Worm (Caenorhabditis elegans) whole organism, L1 larva: ENCODE measurements around the gene lir-1.
A peak's percentile ranks its signal among the peaks of the same experiment; 100 is the strongest.

Source experiments
- C16A3.4 ChIP-seq: fragments of 150-350 bp; optimal IDR thresholded peaks from 2 replicates; lab custom pipeline; 2014; ENCODE audit warnings: missing biosample characterization, missing genetic modification characterization
- F16B12.6 ChIP-seq: fragments of 150-350 bp; optimal IDR thresholded peaks from 2 replicates; lab custom pipeline; 2014; ENCODE audit warnings: missing biosample characterization, missing genetic modification characterization
- Y116A8C.19 ChIP-seq: sonication (generic microtip); optimal IDR thresholded peaks from 2 replicates; lab custom pipeline; 2016; ENCODE audit warnings: missing compliant biosample characterization, missing genetic modification characterization, borderline replicate concordance
- aly-2 ChIP-seq: fragments of 150-350 bp; optimal IDR thresholded peaks from 2 replicates; lab custom pipeline; 2014; ENCODE audit warnings: missing biosample characterization, missing genetic modification characterization
- ama-1 ChIP-seq: fragments of 150-350 bp; optimal IDR thresholded peaks from 2 replicates; lab custom pipeline; 2014
- blmp-1 ChIP-seq: fragments of 150-350 bp; optimal IDR thresholded peaks from 2 replicates; lab custom pipeline; 2014; ENCODE audit warnings: missing biosample characterization, missing genetic modification characterization
- ceh-8 ChIP-seq: fragments of 200-800 bp; sonication (Bioruptor generic); optimal IDR thresholded peaks from 2 replicates; lab custom pipeline; 2018; ENCODE audit warnings: mild to moderate bottlenecking, missing genetic modification characterization, moderate library complexity, missing compliant biosample characterization
- ceh-82 ChIP-seq, 3 experiments: fragments of 150-350 bp in 1 of 3; sonication (generic microtip) in 2 of 3; optimal IDR thresholded peaks; 2 replicates each; lab custom pipeline; 2014 to 2017; ENCODE audit warnings: missing biosample characterization in 3 of 3, missing genetic modification characterization in 3 of 3
- ceh-88 ChIP-seq: fragments of 200-800 bp; sonication (Bioruptor generic); IDR thresholded peaks from 2 replicates; pipeline ENCODE4 v1.3.6; 2022; ENCODE audit warnings: missing genetic modification characterization, missing compliant biosample characterization
- ces-1 ChIP-seq: fragments of 150-350 bp; optimal IDR thresholded peaks from 2 replicates; lab custom pipeline; 2014; ENCODE audit warnings: missing biosample characterization, missing genetic modification reagents, missing genetic modification characterization
- dpl-1 ChIP-seq, 3 experiments: fragments of 150-350 bp in 2 of 3; sonication (generic microtip) in 1 of 3; optimal IDR thresholded peaks; 2 replicates each; lab custom pipeline; 2014 to 2017; ENCODE audit warnings: missing biosample characterization in 3 of 3, missing genetic modification characterization in 3 of 3, missing genetic modification reagents in 3 of 3
- dsc-1 ChIP-seq: sonication (generic microtip); optimal IDR thresholded peaks from 2 replicates; lab custom pipeline; 2016; ENCODE audit warnings: mild to moderate bottlenecking, missing genetic modification characterization, missing compliant biosample characterization
- efl-1 ChIP-seq, 4 experiments: fragments of 150-350 bp; optimal IDR thresholded peaks in 3 of 4; peaks in 1 of 4; 1 replicate in 1 of 4; 2 replicates in 3 of 4; lab custom pipeline; 2014; ENCODE audit warnings: missing biosample characterization in 2 of 4, missing genetic modification characterization in 2 of 4, missing genetic modification reagents in 2 of 4
- egl-13 ChIP-seq: sonication (generic microtip); optimal IDR thresholded peaks from 2 replicates; lab custom pipeline; 2016; ENCODE audit warnings: missing genotype, missing genetic modification reagents, missing genetic modification characterization, missing compliant biosample characterization
- egl-27 ChIP-seq, 2 experiments: fragments of 150-350 bp in 1 of 2; sonication (generic microtip); optimal IDR thresholded peaks; 3 replicates each; lab custom pipeline; 2017 to 2018; ENCODE audit warnings: missing biosample characterization in 2 of 2, missing genetic modification characterization in 2 of 2, missing genetic modification reagents in 2 of 2
- elt-2 ChIP-seq: sonication (generic microtip); optimal IDR thresholded peaks from 2 replicates; lab custom pipeline; 2016; ENCODE audit warnings: missing genetic modification characterization, mild to moderate bottlenecking, inconsistent platforms, missing compliant biosample characterization, missing genetic modification reagents
- ets-5 ChIP-seq: fragments of 200-800 bp; sonication (Bioruptor generic); IDR thresholded peaks from 2 replicates; pipeline ENCODE4 v1.3.6; 2022; ENCODE audit warnings: missing genetic modification characterization, missing compliant biosample characterization
- fkh-10 ChIP-seq: sonication (generic microtip); optimal IDR thresholded peaks from 2 replicates; lab custom pipeline; 2017; ENCODE audit warnings: missing biosample characterization, missing genetic modification reagents, missing genetic modification characterization
- fkh-4 ChIP-seq: sonication (generic microtip); optimal IDR thresholded peaks from 2 replicates; lab custom pipeline; 2016; ENCODE audit warnings: missing compliant biosample characterization, missing genetic modification characterization, borderline replicate concordance
- grh-1 ChIP-seq: fragments of 200-800 bp; sonication (Bioruptor generic); IDR thresholded peaks from 2 replicates; pipeline ENCODE4 v1.3.6; 2022; ENCODE audit warnings: missing genetic modification reagents, missing genetic modification characterization, missing compliant biosample characterization
- hlh-4 ChIP-seq: sonication (generic microtip); optimal IDR thresholded peaks from 2 replicates; lab custom pipeline; 2016; ENCODE audit warnings: mild to moderate bottlenecking, missing genetic modification characterization, missing compliant biosample characterization
- irx-1 ChIP-seq: sonication (generic microtip); optimal IDR thresholded peaks from 2 replicates; lab custom pipeline; 2016; ENCODE audit warnings: missing genetic modification characterization, missing compliant biosample characterization
- isw-1 ChIP-seq: fragments of 200-800 bp; sonication (Bioruptor generic); IDR thresholded peaks from 2 replicates; pipeline ENCODE4 v1.3.6; 2022; ENCODE audit warnings: missing genetic modification characterization, missing compliant biosample characterization
- jun-1 ChIP-seq: fragments of 150-350 bp; optimal IDR thresholded peaks from 2 replicates; lab custom pipeline; 2014; ENCODE audit warnings: missing biosample characterization, missing genetic modification reagents, missing genetic modification characterization
- lin-15B ChIP-seq: fragments of 150-350 bp; sonication (generic microtip); optimal IDR thresholded peaks from 3 replicates; lab custom pipeline; 2014; ENCODE audit warnings: missing biosample characterization, missing genetic modification characterization
- lin-35 ChIP-seq, 2 experiments: fragments of 150-350 bp; optimal IDR thresholded peaks; 2 replicates each; lab custom pipeline; 2014; ENCODE audit warnings: missing biosample characterization in 2 of 2, missing genetic modification characterization in 2 of 2, missing genetic modification reagents in 2 of 2
- lsy-2 ChIP-seq, 2 experiments: fragments of 150-350 bp; optimal IDR thresholded peaks; 2 replicates each; lab custom pipeline; 2014; ENCODE audit warnings: missing biosample characterization in 2 of 2, missing genetic modification characterization in 2 of 2
- mdl-1 ChIP-seq, 2 experiments: fragments of 150-350 bp; optimal IDR thresholded peaks; 2 replicates each; lab custom pipeline; 2014 to 2017; ENCODE audit warnings: missing biosample characterization in 2 of 2, missing genetic modification characterization in 2 of 2, inconsistent platforms in 1 of 2
- nhr-19 ChIP-seq: fragments of 200-800 bp; sonication (Bioruptor generic); conservative IDR thresholded peaks from 2 replicates; pipeline ENCODE4 v1.3.6; 2022; ENCODE audit warnings: missing genetic modification characterization, missing compliant biosample characterization
- nhr-20 ChIP-seq: sonication (generic microtip); optimal IDR thresholded peaks from 2 replicates; lab custom pipeline; 2016; ENCODE audit warnings: mild to moderate bottlenecking, missing genetic modification characterization, missing compliant biosample characterization
- nhr-47 ChIP-seq: sonication (generic microtip); optimal IDR thresholded peaks from 2 replicates; lab custom pipeline; 2016; ENCODE audit warnings: mild to moderate bottlenecking, missing genetic modification characterization, moderate library complexity, missing compliant biosample characterization
- nhr-71 ChIP-seq: sonication (generic microtip); optimal IDR thresholded peaks from 2 replicates; lab custom pipeline; 2016; ENCODE audit warnings: mild to moderate bottlenecking, missing genetic modification characterization, moderate library complexity, missing compliant biosample characterization
- nhr-76 ChIP-seq: sonication (generic microtip); optimal IDR thresholded peaks from 2 replicates; lab custom pipeline; 2017; ENCODE audit warnings: missing biosample characterization, missing genetic modification characterization
- nhr-85 ChIP-seq: sonication (generic microtip); peaks from one replicate; lab custom pipeline; 2016; ENCODE audit warnings: missing genetic modification characterization, inconsistent platforms, missing compliant biosample characterization
- nhr-90 ChIP-seq: sonication (generic microtip); optimal IDR thresholded peaks from 2 replicates; lab custom pipeline; 2016; ENCODE audit warnings: mild to moderate bottlenecking, missing genetic modification characterization, missing compliant biosample characterization; ENCODE audit not compliant: poor library complexity
- pag-3 ChIP-seq: sonication (generic microtip); optimal IDR thresholded peaks from 2 replicates; lab custom pipeline; 2017; ENCODE audit warnings: missing genetic modification characterization, mild to moderate bottlenecking, missing compliant biosample characterization, antibody characterized with exemption, borderline replicate concordance; ENCODE audit not compliant: insufficient read depth
- rnt-1 ChIP-seq: sonication (generic microtip); optimal IDR thresholded peaks from 2 replicates; lab custom pipeline; 2016; ENCODE audit warnings: mild to moderate bottlenecking, missing genetic modification characterization, moderate library complexity, missing compliant biosample characterization
- skn-1 ChIP-seq: fragments of 150-350 bp; optimal IDR thresholded peaks from 2 replicates; lab custom pipeline; 2014; ENCODE audit warnings: missing biosample characterization, missing genetic modification characterization
- snpc-4 ChIP-seq: fragments of 150-350 bp; optimal IDR thresholded peaks from 2 replicates; lab custom pipeline; 2014; ENCODE audit warnings: missing biosample characterization, missing genetic modification characterization
- swsn-7 ChIP-seq: sonication (generic microtip); optimal IDR thresholded peaks from 2 replicates; lab custom pipeline; 2016; ENCODE audit warnings: missing genetic modification characterization, missing compliant biosample characterization
- tbx-2 ChIP-seq: sonication (generic microtip); optimal IDR thresholded peaks from 2 replicates; lab custom pipeline; 2016; ENCODE audit warnings: missing genetic modification characterization, missing compliant biosample characterization
- unc-130 ChIP-seq: fragments of 150-350 bp; optimal IDR thresholded peaks from 2 replicates; lab custom pipeline; 2017; ENCODE audit warnings: missing biosample characterization, missing genetic modification characterization, inconsistent platforms
- unc-86 ChIP-seq: sonication (generic microtip); optimal IDR thresholded peaks from 2 replicates; lab custom pipeline; 2016; ENCODE audit warnings: missing genetic modification characterization, missing compliant biosample characterization
- vab-15 ChIP-seq: sonication (generic microtip); optimal IDR thresholded peaks from 2 replicates; lab custom pipeline; 2017; ENCODE audit warnings: missing genotype, mild to moderate bottlenecking, missing genetic modification characterization, missing compliant biosample characterization
- xbp-1 ChIP-seq: sonication (generic microtip); optimal IDR thresholded peaks from 2 replicates; lab custom pipeline; 2016; ENCODE audit warnings: missing genetic modification characterization, missing compliant biosample characterization

Gene lir-1

DNA sequence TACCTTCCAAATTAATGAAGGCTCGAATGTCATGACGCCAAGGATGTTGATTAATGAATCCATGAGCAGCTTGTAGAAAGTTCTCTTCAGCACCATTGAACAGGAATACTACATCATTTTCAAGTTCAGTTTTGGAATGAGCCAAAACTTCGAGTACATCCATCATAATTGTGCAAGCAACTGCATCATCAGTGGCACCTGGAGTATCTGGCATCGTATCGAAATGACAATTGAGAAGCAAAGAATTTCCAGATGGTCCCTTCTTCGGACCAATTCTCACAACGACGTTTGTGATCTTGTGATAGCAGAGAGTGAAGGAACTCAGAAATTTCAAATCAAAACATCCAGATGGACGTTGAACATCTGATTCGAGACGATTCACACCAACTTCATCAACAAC lies 32.6 kb downstream of the lir-1 start:
- no peak for TF ChIP-seq dsc-1 (tag; lab: Kevin White, UChicago)
- no peak for TF ChIP-seq ceh-88 (GFP tag; lab: Robert Waterston, UW)

DNA sequence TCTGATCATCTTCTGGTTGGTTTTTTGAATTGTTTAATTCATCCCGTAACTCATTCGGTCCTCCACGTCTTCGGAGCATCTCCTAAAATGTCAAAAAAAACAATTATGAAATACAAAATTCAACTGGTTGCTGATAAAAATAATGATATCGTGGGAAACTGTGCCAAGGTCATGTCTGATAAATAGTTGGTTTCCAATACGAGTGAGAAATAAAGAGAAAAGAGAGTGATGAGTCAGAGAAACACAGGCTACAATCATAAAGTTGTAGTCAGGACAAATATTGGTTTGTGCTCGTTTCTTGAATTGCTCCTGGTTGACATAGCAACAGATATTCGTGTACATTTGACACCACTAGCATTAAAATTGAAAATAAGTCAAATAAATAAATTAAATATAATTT lies 33.3 kb downstream of the lir-1 start, which contains the start of gene B0495.7:
B0495.7 (minus strand) TSS at position 82 of the 400 bp plus-strand sequence.
- TF ChIP-seq elt-2: peak; percentile 17
- no peak for TF ChIP-seq efl-1 (optimal IDR thresholded peaks at IDR 0.05; lab: Kevin White, UChicago)
- TF ChIP-seq efl-1 (GFP tag; optimal IDR thresholded peaks at IDR 0.05 in 1 of 2; lab: Kevin White, UChicago): peak in 1 of 2 experiments; percentile 56
- TF ChIP-seq snpc-4 (tag; lab: Kevin White, UChicago): no peak
- TF ChIP-seq nhr-85 (tag; lab: Kevin White, UChicago): no peak
- TF ChIP-seq, all 84 proteins: peak for 2

DNA sequence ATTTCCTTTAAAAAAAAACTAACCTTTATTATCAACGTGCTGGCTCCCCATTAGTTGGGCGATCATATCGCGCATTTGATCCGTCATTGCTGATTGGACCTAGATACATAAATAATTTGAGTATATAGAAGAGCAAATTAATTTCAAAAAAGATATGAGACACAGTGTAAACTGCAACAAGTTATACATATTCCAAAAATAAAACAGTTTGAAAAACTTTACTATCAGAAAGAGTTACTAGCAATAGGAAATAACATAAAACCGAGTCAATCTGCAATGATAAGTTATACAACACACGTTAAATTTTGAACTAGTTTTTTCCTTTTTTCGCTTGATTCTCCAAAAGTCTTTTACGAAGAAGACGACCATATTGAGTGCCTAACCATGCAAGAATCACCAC lies 35.6 kb downstream of the lir-1 start, which contains the start of gene luc-7L:
luc-7L (minus strand) TSS at position 101 of the 400 bp plus-strand sequence.
- TF ChIP-seq jun-1 (no peak), ets-5 (GFP tag; lab: Robert Waterston, UW) (no peak), fkh-10 (GFP tag; lab: Kevin White, UChicago) (no peak), ceh-8 (no peak), nhr-90 (tag; lab: Kevin White, UChicago) (no peak), unc-86 (no peak), skn-1 (no peak), vab-15 (tag; lab: Kevin White, UChicago) (no peak), hlh-4 (tag; lab: Kevin White, UChicago) (no peak), pag-3 (tag; lab: Kevin White, UChicago) (no peak), nhr-19 (GFP tag; lab: Robert Waterston, UW) (no peak), fkh-4 (tag; lab: Kevin White, UChicago) (no peak), lin-15B (tag; lab: Kevin White, UChicago) (no peak), egl-27 (tag; optimal IDR thresholded peaks at IDR 0.05; lab: Kevin White, UChicago) (no peak), egl-13 (tag; lab: Kevin White, UChicago) (no peak), blmp-1 (tag; lab: Kevin White, UChicago) (no peak)

DNA sequence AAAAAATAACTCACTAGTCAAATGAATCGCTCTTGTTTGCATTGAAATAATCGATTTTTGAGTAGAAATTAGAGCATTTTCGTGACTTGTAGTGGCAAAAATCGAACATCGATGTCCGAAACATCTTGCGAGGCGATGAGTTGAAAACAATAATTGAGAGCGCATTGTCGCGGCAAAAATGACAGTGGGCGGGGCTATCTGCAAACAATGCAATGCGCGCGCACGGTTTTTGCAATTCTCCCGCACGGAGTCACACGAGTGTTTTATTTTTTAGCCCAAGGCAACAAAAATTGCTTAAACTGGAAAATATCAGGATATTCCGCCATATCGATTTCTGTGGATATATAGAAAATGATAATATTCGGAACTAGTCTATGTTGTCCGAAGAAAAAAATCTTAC lies 36.7 kb downstream of the lir-1 start, which contains the start of gene B0495.9:
B0495.9 (minus strand) TSS at position 171 of the 400 bp plus-strand sequence.
- TF ChIP-seq irx-1 (peak; percentile 34), ceh-82 (tag; optimal IDR thresholded peaks at IDR 0.05; lab: Kevin White, UChicago) (peak; percentile 16 to 37 (median 21)), isw-1 (peak; percentile 31; the same call in 1 of the 2 replicates), nhr-76 (tag; lab: Kevin White, UChicago) (peak; percentile 19), F16B12.6 (tag; lab: Kevin White, UChicago) (peak; percentile 47), egl-27 (tag; optimal IDR thresholded peaks at IDR 0.05; lab: Kevin White, UChicago) (no peak), Y116A8C.19 (tag; lab: Kevin White, UChicago) (no peak), unc-130 (tag; lab: Kevin White, UChicago) (peak; percentile 17), skn-1 (peak; percentile 51), nhr-19 (GFP tag; lab: Robert Waterston, UW) (peak; percentile 48), nhr-71 (tag; lab: Kevin White, UChicago) (peak; percentile 61), hlh-4 (tag; lab: Kevin White, UChicago) (no peak), lsy-2 (tag; optimal IDR thresholded peaks at IDR 0.05; lab: Kevin White, UChicago) (peak; percentile 63 to 64), C16A3.4 (peak; percentile 38), efl-1 (optimal IDR thresholded peaks at IDR 0.05; lab: Kevin White, UChicago) (peak; percentile 50 to 63), efl-1 (GFP tag; optimal IDR thresholded peaks at IDR 0.05 in 1 of 2; lab: Kevin White, UChicago) (peak; percentile 43 to 95), nhr-85 (tag; lab: Kevin White, UChicago) (peak; percentile 56), dpl-1 (GFP tag; optimal IDR thresholded peaks at IDR 0.05; lab: Kevin White, UChicago) (peak; percentile 42 to 54 (median 52)), rnt-1 (peak; percentile 81), tbx-2 (tag; lab: Kevin White, UChicago) (peak; percentile 1), nhr-47 (tag; lab: Kevin White, UChicago) (peak; percentile 54), nhr-90 (tag; lab: Kevin White, UChicago) (peak; percentile 47), swsn-7 (tag; lab: Kevin White, UChicago) (peak; percentile 50), ces-1 (GFP tag; lab: Kevin White, UChicago) (no peak), nhr-20 (tag; lab: Kevin White, UChicago) (peak; percentile 41), aly-2 (no peak), mdl-1 (tag; optimal IDR thresholded peaks at IDR 0.05; lab: Kevin White, UChicago) (peak in 1 of 2 experiments; percentile 12), ama-1 (no peak), elt-2 (peak; percentile 29), grh-1 (GFP tag; lab: Robert Waterston, UW) (no peak), xbp-1 (tag; lab: Kevin White, UChicago) (peak; percentile 42), lin-35 (GFP tag; optimal IDR thresholded peaks at IDR 0.05; lab: Kevin White, UChicago) (peak; percentile 22 to 52)
